Fruit fly (Drosophila melanogaster) whole organism, embryonic: ENCODE data around the gene CG9286.

Source experiments
- Asciz ChIP-seq: fragments of 200-800 bp; sonication (Bioruptor generic); optimal IDR thresholded peaks from 2 replicates; lab custom pipeline; 2017; ENCODE audit warnings: missing biosample characterization, mild to moderate bottlenecking, missing genetic modification characterization, missing genetic modification reagents
- Atf-2 ChIP-seq: fragments of 200-800 bp; sonication (Bioruptor generic); optimal IDR thresholded peaks from 2 replicates; lab custom pipeline; 2016; ENCODE audit warnings: missing biosample characterization, missing genetic modification characterization
- Bteb2 ChIP-seq: fragments of 200-800 bp; sonication (Bioruptor generic); optimal IDR thresholded peaks from 2 replicates; lab custom pipeline; 2016; ENCODE audit warnings: missing biosample characterization, missing genetic modification characterization
- CG1024 ChIP-seq: fragments of 200-800 bp; sonication (Bioruptor generic); IDR thresholded peaks from 2 replicates; pipeline ENCODE4 v1.3.6; 2022; ENCODE audit warnings: missing biosample characterization, missing genetic modification characterization
- CG10321 ChIP-seq: fragments of 200-800 bp; sonication (Bioruptor generic); IDR thresholded peaks from 2 replicates; pipeline ENCODE4 v1.3.6; 2022; ENCODE audit warnings: missing biosample characterization, missing genetic modification characterization
- CG10366 ChIP-seq: fragments of 200-800 bp; sonication (Bioruptor generic); IDR thresholded peaks from 2 replicates; pipeline ENCODE4 v1.3.6; 2022; ENCODE audit warnings: missing biosample characterization, missing genetic modification characterization
- CG10565 ChIP-seq: fragments of 200-800 bp; sonication (Bioruptor generic); optimal IDR thresholded peaks from 3 replicates; lab custom pipeline; 2016; ENCODE audit warnings: missing biosample characterization, mild to moderate bottlenecking, missing genetic modification characterization
- CG10959 ChIP-seq: fragments of 200-800 bp; sonication (Bioruptor generic); IDR thresholded peaks from 2 replicates; pipeline ENCODE4 v1.3.6; 2022; ENCODE audit warnings: missing biosample characterization, missing genetic modification characterization
- CG12104 ChIP-seq: fragments of 200-800 bp; sonication (Bioruptor generic); optimal IDR thresholded peaks from 3 replicates; lab custom pipeline; 2016; ENCODE audit warnings: missing biosample characterization, missing genetic modification characterization
- CG12299 ChIP-seq: fragments of 200-800 bp; sonication (Bioruptor generic); optimal IDR thresholded peaks from 2 replicates; lab custom pipeline; 2018; ENCODE audit warnings: missing biosample characterization, mild to moderate bottlenecking, missing genetic modification characterization
- CG13287 ChIP-seq: fragments of 200-800 bp; sonication (Bioruptor generic); IDR thresholded peaks from 2 replicates; pipeline ENCODE4 v1.3.6; 2022; ENCODE audit warnings: missing biosample characterization, missing genetic modification characterization; ENCODE audit not compliant: partially characterized antibody
- CG15514 ChIP-seq: fragments of 200-800 bp; sonication (Bioruptor generic); optimal IDR thresholded peaks from 3 replicates; lab custom pipeline; 2017; ENCODE audit warnings: missing biosample characterization, missing genetic modification characterization, mild to moderate bottlenecking, moderate library complexity, missing genetic modification reagents
- CG1602 ChIP-seq: fragments of 200-800 bp; sonication (Bioruptor generic); optimal IDR thresholded peaks from 3 replicates; lab custom pipeline; 2016; ENCODE audit warnings: missing biosample characterization, missing genetic modification characterization
- CG18599 ChIP-seq: fragments of 200-800 bp; sonication (Bioruptor generic); optimal IDR thresholded peaks from 3 replicates; lab custom pipeline; 2017; ENCODE audit warnings: missing biosample characterization, missing genetic modification characterization, mild to moderate bottlenecking, moderate library complexity, missing genetic modification reagents
- CG2202 ChIP-seq: fragments of 200-800 bp; sonication (Bioruptor generic); optimal IDR thresholded peaks from 2 replicates; lab custom pipeline; 2018; ENCODE audit warnings: missing biosample characterization, mild to moderate bottlenecking, missing genetic modification characterization
- CG3065 ChIP-seq: fragments of 200-800 bp; sonication (Bioruptor generic); optimal IDR thresholded peaks from 2 replicates; lab custom pipeline; 2016; ENCODE audit warnings: missing biosample characterization, missing genetic modification characterization
- CG31441 ChIP-seq: fragments of 200-800 bp; sonication (Bioruptor generic); IDR thresholded peaks from 2 replicates; pipeline ENCODE4 v1.3.6; 2022; ENCODE audit warnings: missing biosample characterization, missing genetic modification characterization
- CG32767 ChIP-seq: fragments of 200-800 bp; sonication (Bioruptor generic); IDR thresholded peaks from 2 replicates; pipeline ENCODE4 v1.3.6; 2022; ENCODE audit warnings: missing biosample characterization, missing genetic modification characterization
- CG42726 ChIP-seq: fragments of 200-800 bp; sonication (Bioruptor generic); IDR thresholded peaks from 2 replicates; pipeline ENCODE4 v1.3.6; 2022; ENCODE audit warnings: missing biosample characterization, missing genetic modification characterization; ENCODE audit not compliant: partially characterized antibody
- CG6765 ChIP-seq: fragments of 200-800 bp; sonication (Bioruptor generic); optimal IDR thresholded peaks from 3 replicates; lab custom pipeline; 2017; ENCODE audit warnings: missing biosample characterization, mild to moderate bottlenecking, missing genetic modification characterization
- CG7372 ChIP-seq: fragments of 200-800 bp; sonication (Bioruptor generic); IDR thresholded peaks from 2 replicates; pipeline ENCODE4 v1.3.6; 2022; ENCODE audit warnings: missing biosample characterization, missing genetic modification characterization
- CG7556 ChIP-seq: fragments of 200-800 bp; sonication (Bioruptor generic); optimal IDR thresholded peaks from 2 replicates; lab custom pipeline; 2017; ENCODE audit warnings: missing biosample characterization, mild to moderate bottlenecking, missing genetic modification characterization
- CG8388 ChIP-seq: fragments of 200-800 bp; sonication (Bioruptor generic); optimal IDR thresholded peaks from 2 replicates; lab custom pipeline; 2019; ENCODE audit warnings: missing biosample characterization, mild to moderate bottlenecking, missing genetic modification characterization, moderate library complexity
- CrebB ChIP-seq: fragments of 200-800 bp; sonication (Bioruptor generic); optimal IDR thresholded peaks from 3 replicates; lab custom pipeline; 2018; ENCODE audit warnings: missing biosample characterization, mild to moderate bottlenecking, missing genetic modification characterization
- D19B ChIP-seq: fragments of 200-800 bp; sonication (Bioruptor generic); optimal IDR thresholded peaks from 2 replicates; lab custom pipeline; 2017; ENCODE audit warnings: missing biosample characterization, mild to moderate bottlenecking, missing genetic modification characterization
- HLH54F ChIP-seq: fragments of 200-800 bp; sonication (Bioruptor generic); optimal IDR thresholded peaks from 3 replicates; lab custom pipeline; 2016; ENCODE audit warnings: missing biosample characterization, missing genetic modification characterization
- Oaz ChIP-seq: fragments of 200-800 bp; sonication (Bioruptor generic); IDR thresholded peaks from 2 replicates; pipeline ENCODE4 v1.3.6; 2022; ENCODE audit warnings: missing biosample characterization, missing genetic modification characterization
- PHDP ChIP-seq: fragments of 200-800 bp; sonication (Bioruptor generic); optimal IDR thresholded peaks from 3 replicates; lab custom pipeline; 2018; ENCODE audit warnings: missing biosample characterization, mild to moderate bottlenecking, missing genetic modification characterization, moderate library complexity
- Side ChIP-seq: fragments of 200-800 bp; sonication (Bioruptor generic); optimal IDR thresholded peaks from 2 replicates; lab custom pipeline; 2016; ENCODE audit warnings: missing biosample characterization, missing genetic modification characterization
- Sox100B ChIP-seq: fragments of 200-800 bp; sonication (Bioruptor generic); optimal IDR thresholded peaks from 3 replicates; lab custom pipeline; 2018; ENCODE audit warnings: missing biosample characterization, mild to moderate bottlenecking, missing genetic modification characterization
- Ssrp ChIP-seq: fragments of 200-800 bp; sonication (Bioruptor generic); optimal IDR thresholded peaks from 2 replicates; lab custom pipeline; 2018; ENCODE audit warnings: missing biosample characterization, mild to moderate bottlenecking, missing genetic modification characterization, moderate library complexity
- amos ChIP-seq: fragments of 200-800 bp; sonication (Bioruptor generic); IDR thresholded peaks from 2 replicates; pipeline ENCODE4 v1.3.6; 2022; ENCODE audit warnings: missing biosample characterization, missing genetic modification characterization; ENCODE audit not compliant: partially characterized antibody
- bsh ChIP-seq, 2 experiments: fragments of 200-800 bp; sonication (Bioruptor generic); optimal IDR thresholded peaks; 2 replicates each; lab custom pipeline; 2017 to 2018; ENCODE audit warnings: mild to moderate bottlenecking in 2 of 2, missing biosample characterization in 2 of 2, missing genetic modification characterization in 2 of 2, moderate library complexity in 1 of 2
- chif ChIP-seq, 2 experiments: fragments of 200-800 bp; sonication (Bioruptor generic); optimal IDR thresholded peaks; 3 replicates each; lab custom pipeline; 2016; ENCODE audit warnings: missing biosample characterization in 2 of 2, missing genetic modification characterization in 2 of 2
- chn ChIP-seq: fragments of 200-800 bp; sonication (Bioruptor generic); optimal IDR thresholded peaks from 2 replicates; lab custom pipeline; 2016; ENCODE audit warnings: missing biosample characterization, missing genetic modification characterization
- en ChIP-seq: fragments of 200-800 bp; sonication (Bioruptor generic); optimal IDR thresholded peaks from 2 replicates; lab custom pipeline; 2016; ENCODE audit warnings: missing biosample characterization, missing genetic modification characterization
- esg ChIP-seq: fragments of 200-800 bp; sonication (Bioruptor generic); conservative IDR thresholded peaks from 2 replicates; pipeline ENCODE4 v1.3.6; 2022; ENCODE audit warnings: missing biosample characterization, missing genetic modification characterization
- ewg ChIP-seq: fragments of 200-800 bp; sonication (Bioruptor generic); optimal IDR thresholded peaks from 3 replicates; lab custom pipeline; 2017; ENCODE audit warnings: mild to moderate bottlenecking, missing biosample characterization, missing genetic modification reagents, missing genetic modification characterization
- exex ChIP-seq: fragments of 200-800 bp; sonication (Bioruptor generic); optimal IDR thresholded peaks from 4 replicates; lab custom pipeline; 2018; ENCODE audit warnings: missing biosample characterization, mild to moderate bottlenecking, missing genetic modification characterization, moderate library complexity
- gsb ChIP-seq: fragments of 200-800 bp; sonication (Bioruptor generic); IDR thresholded peaks from 2 replicates; pipeline ENCODE4 v1.3.6; 2022; ENCODE audit warnings: missing biosample characterization, missing genetic modification characterization
- insv ChIP-seq, 2 experiments: fragments of 200-800 bp; sonication (Bioruptor generic); optimal IDR thresholded peaks; 3 replicates each; lab custom pipeline; 2016 to 2018; ENCODE audit warnings: missing biosample characterization in 2 of 2, missing genetic modification characterization in 2 of 2
- jing ChIP-seq: fragments of 200-800 bp; sonication (Bioruptor generic); optimal IDR thresholded peaks from 2 replicates; lab custom pipeline; 2018; ENCODE audit warnings: missing biosample characterization, mild to moderate bottlenecking, missing genetic modification characterization
- pho ChIP-seq: fragments of 200-800 bp; sonication (Bioruptor generic); optimal IDR thresholded peaks from 2 replicates; lab custom pipeline; 2016; ENCODE audit warnings: missing biosample characterization, missing genetic modification characterization
- pita ChIP-seq: fragments of 200-800 bp; sonication (Bioruptor generic); optimal IDR thresholded peaks from 2 replicates; lab custom pipeline; 2017; ENCODE audit warnings: missing biosample characterization, mild to moderate bottlenecking, missing genetic modification characterization
- ro ChIP-seq: fragments of 200-800 bp; sonication (Bioruptor generic); IDR thresholded peaks from 2 replicates; pipeline ENCODE4 v1.3.6; 2022; ENCODE audit warnings: missing biosample characterization, missing genetic modification characterization
- sima ChIP-seq: fragments of 200-800 bp; sonication (Bioruptor generic); optimal IDR thresholded peaks from 2 replicates; lab custom pipeline; 2016; ENCODE audit warnings: missing biosample characterization, missing genetic modification characterization
- sna ChIP-seq: fragments of 200-800 bp; sonication (Bioruptor generic); IDR thresholded peaks from 2 replicates; pipeline ENCODE4 v1.3.6; 2022; ENCODE audit warnings: missing biosample characterization, missing genetic modification characterization; ENCODE audit not compliant: partially characterized antibody
- sob ChIP-seq: fragments of 200-800 bp; sonication (Bioruptor generic); IDR thresholded peaks from 2 replicates; pipeline ENCODE4 v1.3.6; 2022; ENCODE audit warnings: missing biosample characterization, missing genetic modification characterization
- stwl ChIP-seq: fragments of 200-800 bp; sonication (Bioruptor generic); optimal IDR thresholded peaks from 3 replicates; lab custom pipeline; 2018; ENCODE audit warnings: missing biosample characterization, mild to moderate bottlenecking, missing genetic modification characterization, moderate library complexity
- trem ChIP-seq: fragments of 200-800 bp; optimal IDR thresholded peaks from 3 replicates; lab custom pipeline; 2019; ENCODE audit warnings: missing biosample characterization, mild to moderate bottlenecking, missing genetic modification characterization, moderate library complexity

Gene CG9286

dm6 chr3R:13800430-13800848 lies 19.7 kb downstream of the CG9286 start (continued):
- peak; percentile 93 for TF ChIP-seq sob
- TF ChIP-seq CG2202 (tag; lab: Kevin White, UChicago), result peak; percentile 77
- TF ChIP-seq Asciz (GFP tag; lab: Kevin White, UChicago), result peak; percentile 83
- TF ChIP-seq stwl (tag; lab: Kevin White, UChicago), result peak; percentile 25
- TF ChIP-seq bsh (GFP tag; optimal IDR thresholded peaks at IDR 0.05; lab: Kevin White, UChicago), result peak in 1 of 2 experiments; percentile 89
- TF ChIP-seq CG6765 (GFP tag; lab: Kevin White, UChicago), result peak; percentile 82
- peak; percentile 89 for TF ChIP-seq CG12104 (GFP tag; lab: Kevin White, UChicago)
- peak; percentile 98 for TF ChIP-seq CG18599 (GFP tag; lab: Kevin White, UChicago)
- TF ChIP-seq CG1024 (GFP tag; lab: Robert Waterston, UW), result peak; percentile 78
- peak; percentile 85 for TF ChIP-seq Ssrp (tag; lab: Kevin White, UChicago)
- peak; percentile 89 for TF ChIP-seq CG12299 (tag; lab: Kevin White, UChicago)
- TF ChIP-seq CG3065 (GFP tag; lab: Kevin White, UChicago), result peak; percentile 45
- peak; percentile 49 to 56 for TF ChIP-seq chif (GFP tag; optimal IDR thresholded peaks at IDR 0.05; lab: Kevin White, UChicago)
- TF ChIP-seq CrebB (tag; lab: Kevin White, UChicago), result peak; percentile 88
- no peak for TF ChIP-seq sna (GFP tag; lab: Robert Waterston, UW)
- no peak for TF ChIP-seq pita
- peak; percentile 93 for TF ChIP-seq CG32767 (GFP tag; lab: Robert Waterston, UW)
- peak; percentile 92 for TF ChIP-seq CG7372
- TF ChIP-seq chn (GFP tag; lab: Kevin White, UChicago), result peak; percentile 68
- peak; percentile 93 for TF ChIP-seq PHDP (tag; lab: Kevin White, UChicago)
- TF ChIP-seq amos (GFP tag; lab: Robert Waterston, UW), result no peak
- no peak for TF ChIP-seq CG42726 (GFP tag; lab: Robert Waterston, UW)
- peak; percentile 92 for TF ChIP-seq Sox100B
- TF ChIP-seq Bteb2, result peak; percentile 52
- TF ChIP-seq pho (GFP tag; lab: Kevin White, UChicago), result peak; percentile 54
- no peak for TF ChIP-seq CG10565 (GFP tag; lab: Kevin White, UChicago)
- peak; percentile 90 for TF ChIP-seq CG10959 (GFP tag; lab: Robert Waterston, UW)
- TF ChIP-seq CG7556, result peak; percentile 95
- peak; percentile 33 for TF ChIP-seq sima
- peak; percentile 84 for TF ChIP-seq ro
- peak; percentile 81 for TF ChIP-seq CG1602 (GFP tag; lab: Kevin White, UChicago)
- peak; percentile 46 for TF ChIP-seq HLH54F (GFP tag; lab: Kevin White, UChicago)
- TF ChIP-seq Oaz (GFP tag; lab: Robert Waterston, UW), result peak; percentile 89
- TF ChIP-seq esg (GFP tag; lab: Robert Waterston, UW), result peak; percentile 93
- peak; percentile 15 for TF ChIP-seq trem (tag; lab: Kevin White, UChicago)
- TF ChIP-seq CG8388 (GFP tag; lab: Kevin White, UChicago), result peak; percentile 80
- TF ChIP-seq insv (GFP tag; optimal IDR thresholded peaks at IDR 0.05; lab: Kevin White, UChicago), result peak in 1 of 2 experiments; percentile 65
- TF ChIP-seq CG10321 (GFP tag; lab: Robert Waterston, UW), result peak; percentile 76
- peak; percentile 13 for TF ChIP-seq Atf-2 (GFP tag; lab: Kevin White, UChicago)
- TF ChIP-seq gsb (GFP tag; lab: Robert Waterston, UW), result peak; percentile 86
- peak; percentile 71 for TF ChIP-seq exex (tag; lab: Kevin White, UChicago)
- peak; percentile 37 for TF ChIP-seq Side
- TF ChIP-seq CG31441 (GFP tag; lab: Robert Waterston, UW), result peak; percentile 83
- TF ChIP-seq CG15514 (GFP tag; lab: Kevin White, UChicago), result peak; percentile 87
- TF ChIP-seq en, result peak; percentile 21
- peak; percentile 70 for TF ChIP-seq D19B (GFP tag; lab: Kevin White, UChicago)
- peak; percentile 27 for TF ChIP-seq jing (GFP tag; lab: Kevin White, UChicago)
- TF ChIP-seq CG10366, result peak; percentile 91
- TF ChIP-seq ewg (GFP tag; lab: Kevin White, UChicago), result peak; percentile 95
- peak; percentile 34; the same call in 1 of the 2 replicates for TF ChIP-seq CG13287 (GFP tag; lab: Robert Waterston, UW)
